Worm (Caenorhabditis elegans) whole organism, young adult: ENCODE results near the gene Y38C1AA.19.

ENCODE experiments used
- B0261.1 ChIP-seq: sonication (generic microtip); optimal IDR thresholded peaks from 2 replicates; lab custom pipeline; 2016; ENCODE audit warnings: mild to moderate bottlenecking, missing genetic modification characterization, moderate library complexity, missing compliant biosample characterization
- F23B12.7 ChIP-seq: sonication (generic microtip); optimal IDR thresholded peaks from 2 replicates; lab custom pipeline; 2017; ENCODE audit warnings: missing genetic modification characterization, mild to moderate bottlenecking, missing compliant biosample characterization, antibody characterized with exemption, moderate library complexity; ENCODE audit not compliant: insufficient read depth
- F33H1.4 ChIP-seq: fragments of 200-800 bp; sonication (Bioruptor generic); IDR thresholded peaks from 2 replicates; pipeline ENCODE4 v1.3.6; 2022; ENCODE audit warnings: missing genetic modification reagents, missing genetic modification characterization, missing compliant biosample characterization
- F52B5.7 ChIP-seq: sonication (generic microtip); optimal IDR thresholded peaks from 2 replicates; lab custom pipeline; 2016; ENCODE audit warnings: mild to moderate bottlenecking, missing genetic modification characterization, missing compliant biosample characterization
- F57C9.4 ChIP-seq: sonication (generic microtip); optimal IDR thresholded peaks from 2 replicates; lab custom pipeline; 2017; ENCODE audit warnings: mild to moderate bottlenecking, missing genetic modification characterization, missing compliant biosample characterization
- T26A5.8 ChIP-seq: sonication (generic microtip); optimal IDR thresholded peaks from 2 replicates; lab custom pipeline; 2016; ENCODE audit warnings: missing genetic modification characterization, missing compliant biosample characterization
- Y53F4B.3 ChIP-seq: fragments of 200-800 bp; sonication (Bioruptor generic); IDR thresholded peaks from 2 replicates; pipeline ENCODE4 v1.3.6; 2022; ENCODE audit warnings: missing genetic modification reagents, missing genetic modification characterization, missing compliant biosample characterization
- Y53G8AR.9 ChIP-seq: fragments of 200-800 bp; sonication (Bioruptor generic); conservative IDR thresholded peaks from 2 replicates; pipeline ENCODE4 v1.3.6; 2022; ENCODE audit warnings: missing genetic modification reagents, missing genetic modification characterization, missing compliant biosample characterization
- Y56A3A.18 ChIP-seq: fragments of 200-800 bp; sonication (Bioruptor generic); IDR thresholded peaks from 2 replicates; pipeline ENCODE4 v1.3.6; 2022; ENCODE audit warnings: missing genetic modification reagents, missing genetic modification characterization, missing compliant biosample characterization
- aptf-2 ChIP-seq: fragments of 200-800 bp; sonication (Bioruptor generic); conservative IDR thresholded peaks from 2 replicates; pipeline ENCODE4 v1.3.6; 2022; ENCODE audit warnings: missing genetic modification reagents, missing genetic modification characterization, missing compliant biosample characterization
- attf-6 ChIP-seq: fragments of 200-800 bp; sonication (Bioruptor generic); IDR thresholded peaks from 2 replicates; pipeline ENCODE4 v1.3.6; 2022; ENCODE audit warnings: missing genetic modification reagents, missing genetic modification characterization, missing compliant biosample characterization
- bed-2 ChIP-seq: fragments of 200-800 bp; sonication (Bioruptor generic); IDR thresholded peaks from 2 replicates; pipeline ENCODE4 v1.3.6; 2022; ENCODE audit warnings: missing genetic modification reagents, missing genetic modification characterization, missing compliant biosample characterization
- cebp-1 ChIP-seq, 2 experiments: fragments of 200-800 bp in 1 of 2; sonication (Bioruptor generic) in 1 of 2; sonication (generic microtip) in 1 of 2; IDR thresholded peaks in 1 of 2; optimal IDR thresholded peaks in 1 of 2; 2 replicates each; pipeline versions ENCODE4 v1.3.6 to Lab custom; 2017 to 2022; ENCODE audit warnings: missing compliant biosample characterization in 2 of 2, missing genetic modification characterization in 2 of 2, mild to moderate bottlenecking in 1 of 2, missing genetic modification reagents in 1 of 2, moderate library complexity in 1 of 2
- ceh-40 ChIP-seq: fragments of 200-800 bp; sonication (Bioruptor generic); IDR thresholded peaks from 2 replicates; pipeline ENCODE4 v1.3.6; 2022; ENCODE audit warnings: missing genetic modification characterization, missing compliant biosample characterization
- ceh-58 ChIP-seq: fragments of 200-800 bp; sonication (Bioruptor generic); IDR thresholded peaks from 2 replicates; pipeline ENCODE4 v1.3.6; 2022; ENCODE audit warnings: missing genetic modification characterization, missing compliant biosample characterization
- ceh-91 ChIP-seq: fragments of 200-800 bp; sonication (Bioruptor generic); IDR thresholded peaks from 2 replicates; pipeline ENCODE4 v1.3.6; 2022; ENCODE audit warnings: missing genetic modification reagents, missing genetic modification characterization, missing compliant biosample characterization
- die-1 ChIP-seq: sonication (generic microtip); optimal IDR thresholded peaks from 2 replicates; lab custom pipeline; 2016; ENCODE audit warnings: missing genotype, mild to moderate bottlenecking, missing genetic modification characterization, missing compliant biosample characterization
- dpl-1 ChIP-seq: fragments of 150-350 bp; optimal IDR thresholded peaks from 2 replicates; lab custom pipeline; 2014; ENCODE audit warnings: missing biosample characterization, missing genetic modification reagents, missing genetic modification characterization
- egl-44 ChIP-seq: fragments of 200-800 bp; sonication (Bioruptor generic); IDR thresholded peaks from 2 replicates; pipeline ENCODE4 v1.3.6; 2022; ENCODE audit warnings: missing genetic modification reagents, missing genetic modification characterization, missing compliant biosample characterization
- ekl-4 ChIP-seq: fragments of 200-800 bp; sonication (Bioruptor generic); IDR thresholded peaks from 2 replicates; pipeline ENCODE4 v1.3.6; 2022; ENCODE audit warnings: missing genetic modification reagents, missing genetic modification characterization, missing compliant biosample characterization
- gei-17 ChIP-seq: fragments of 200-800 bp; sonication (Bioruptor generic); optimal IDR thresholded peaks from 2 replicates; lab custom pipeline; 2018; ENCODE audit warnings: mild to moderate bottlenecking, missing genetic modification characterization, missing compliant biosample characterization
- hmg-1.2 ChIP-seq: fragments of 200-800 bp; sonication (Bioruptor generic); IDR thresholded peaks from 2 replicates; pipeline ENCODE4 v1.3.6; 2022; ENCODE audit warnings: missing genetic modification reagents, missing genetic modification characterization, missing compliant biosample characterization
- lin-35 ChIP-seq, 3 experiments: fragments of 150-350 bp in 2 of 3; sonication (generic microtip) in 1 of 3; optimal IDR thresholded peaks; 2 replicates each; lab custom pipeline; 2014 to 2018; ENCODE audit warnings: missing biosample characterization in 3 of 3, missing genetic modification characterization in 3 of 3, missing genetic modification reagents in 3 of 3
- lin-54 ChIP-seq: fragments of 200-800 bp; sonication (Bioruptor generic); optimal IDR thresholded peaks from 2 replicates; lab custom pipeline; 2018; ENCODE audit warnings: mild to moderate bottlenecking, missing genetic modification characterization, missing compliant biosample characterization
- lsl-1 ChIP-seq: fragments of 200-800 bp; sonication (Bioruptor generic); optimal IDR thresholded peaks from 2 replicates; lab custom pipeline; 2018; ENCODE audit warnings: mild to moderate bottlenecking, missing genetic modification characterization, moderate library complexity, missing compliant biosample characterization
- madf-3 ChIP-seq: fragments of 200-800 bp; sonication (Bioruptor generic); IDR thresholded peaks from 2 replicates; pipeline ENCODE4 v1.3.6; 2022; ENCODE audit warnings: missing genetic modification reagents, missing genetic modification characterization, missing compliant biosample characterization
- madf-6 ChIP-seq: fragments of 200-800 bp; sonication (Bioruptor generic); IDR thresholded peaks from 2 replicates; pipeline ENCODE4 v1.3.6; 2022; ENCODE audit warnings: missing genetic modification reagents, missing genetic modification characterization, missing compliant biosample characterization
- madf-8 ChIP-seq: fragments of 200-800 bp; sonication (Bioruptor generic); conservative IDR thresholded peaks from 2 replicates; pipeline ENCODE4 v1.3.6; 2022; ENCODE audit warnings: missing genetic modification reagents, missing genetic modification characterization, missing compliant biosample characterization
- mes-4 ChIP-seq: sonication (generic microtip); optimal IDR thresholded peaks from 2 replicates; lab custom pipeline; 2016; ENCODE audit warnings: missing genotype, missing genetic modification characterization, missing compliant biosample characterization
- nfyb-1 ChIP-seq: fragments of 200-800 bp; sonication (Bioruptor generic); IDR thresholded peaks from 2 replicates; pipeline ENCODE4 v1.3.6; 2022; ENCODE audit warnings: missing genetic modification reagents, missing genetic modification characterization, missing compliant biosample characterization
- nhr-80 ChIP-seq: sonication (generic microtip); optimal IDR thresholded peaks from 2 replicates; lab custom pipeline; 2016; ENCODE audit warnings: missing genetic modification characterization, missing compliant biosample characterization
- nhr-90 ChIP-seq: sonication (generic microtip); optimal IDR thresholded peaks from 2 replicates; lab custom pipeline; 2016; ENCODE audit warnings: missing genotype, mild to moderate bottlenecking, missing genetic modification characterization, missing compliant biosample characterization
- sdz-38 ChIP-seq: sonication (generic microtip); optimal IDR thresholded peaks from 2 replicates; lab custom pipeline; 2016; ENCODE audit warnings: missing genotype, missing genetic modification characterization, missing compliant biosample characterization
- sea-2 ChIP-seq: fragments of 200-800 bp; sonication (Bioruptor generic); IDR thresholded peaks from 2 replicates; pipeline ENCODE4 v1.3.6; 2022; ENCODE audit warnings: missing genetic modification characterization, missing compliant biosample characterization
- snpc-3.4 ChIP-seq: sonication (generic microtip); optimal IDR thresholded peaks from 2 replicates; lab custom pipeline; 2017; ENCODE audit warnings: missing genetic modification characterization, mild to moderate bottlenecking, missing compliant biosample characterization, antibody characterized with exemption, moderate library complexity, missing genotype, missing genetic modification reagents
- sptf-2 ChIP-seq: fragments of 200-800 bp; sonication (Bioruptor generic); optimal IDR thresholded peaks from 2 replicates; lab custom pipeline; 2018; ENCODE audit warnings: mild to moderate bottlenecking, missing genetic modification characterization, missing compliant biosample characterization
- unc-130 ChIP-seq: sonication (generic microtip); optimal IDR thresholded peaks from 2 replicates; lab custom pipeline; 2016; ENCODE audit warnings: missing genetic modification reagents, missing genetic modification characterization, missing compliant biosample characterization
- unc-62 ChIP-seq: fragments of 150-350 bp; optimal IDR thresholded peaks from 2 replicates; lab custom pipeline; 2014; ENCODE audit warnings: missing biosample characterization, missing genetic modification reagents, missing genetic modification characterization
- xnd-1 ChIP-seq: sonication (generic microtip); optimal IDR thresholded peaks from 2 replicates; lab custom pipeline; 2016; ENCODE audit warnings: missing genotype, missing genetic modification reagents, missing genetic modification characterization, missing compliant biosample characterization
- ztf-28 ChIP-seq: fragments of 200-800 bp; sonication (Bioruptor generic); IDR thresholded peaks from 2 replicates; pipeline ENCODE4 v1.3.6; 2022; ENCODE audit warnings: missing genetic modification reagents, missing genetic modification characterization, missing compliant biosample characterization

The Y38C1AA.19 gene

DNA sequence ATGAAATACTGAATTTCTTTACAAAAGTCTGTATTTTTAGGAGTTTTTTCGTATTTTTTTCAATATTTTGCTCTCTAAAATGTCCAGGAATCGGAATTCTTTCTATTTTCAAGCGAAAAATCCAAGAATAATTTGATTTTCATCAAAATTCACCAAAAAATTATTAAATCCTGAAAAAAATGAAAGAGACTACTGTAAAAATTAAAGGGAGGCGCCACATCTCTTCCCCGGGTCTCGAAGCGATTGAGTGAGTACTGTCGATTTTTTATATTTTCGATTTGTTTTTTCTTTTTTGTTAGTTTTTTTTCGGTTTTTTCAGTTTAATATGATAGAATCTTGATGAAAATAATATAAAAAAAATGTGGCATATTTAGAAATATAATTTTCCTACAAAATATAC is 23.6 kb downstream of the Y38C1AA.19 start:
- peak; percentile 81 for TF ChIP-seq lsl-1 (GFP tag; lab: Kevin White, UChicago)
- no peak for TF ChIP-seq aptf-2 (GFP tag; lab: Robert Waterston, UW)
- no peak for TF ChIP-seq ztf-28 (GFP tag; lab: Robert Waterston, UW)
- no peak for TF ChIP-seq gei-17
- no peak for TF ChIP-seq ekl-4 (GFP tag; lab: Robert Waterston, UW)
- TF ChIP-seq F57C9.4 (tag; lab: Kevin White, UChicago): no peak
- TF ChIP-seq bed-2 (GFP tag; lab: Robert Waterston, UW): no peak
- TF ChIP-seq madf-6 (GFP tag; lab: Robert Waterston, UW): peak; percentile 51
- no peak for TF ChIP-seq sptf-2
- peak; percentile 79 for TF ChIP-seq F33H1.4 (GFP tag; lab: Robert Waterston, UW)
- no peak for TF ChIP-seq ceh-91 (GFP tag; lab: Robert Waterston, UW)
- TF ChIP-seq xnd-1 (tag; lab: Kevin White, UChicago): peak; percentile 55
- TF ChIP-seq, all 124 proteins: peak for 4

DNA sequence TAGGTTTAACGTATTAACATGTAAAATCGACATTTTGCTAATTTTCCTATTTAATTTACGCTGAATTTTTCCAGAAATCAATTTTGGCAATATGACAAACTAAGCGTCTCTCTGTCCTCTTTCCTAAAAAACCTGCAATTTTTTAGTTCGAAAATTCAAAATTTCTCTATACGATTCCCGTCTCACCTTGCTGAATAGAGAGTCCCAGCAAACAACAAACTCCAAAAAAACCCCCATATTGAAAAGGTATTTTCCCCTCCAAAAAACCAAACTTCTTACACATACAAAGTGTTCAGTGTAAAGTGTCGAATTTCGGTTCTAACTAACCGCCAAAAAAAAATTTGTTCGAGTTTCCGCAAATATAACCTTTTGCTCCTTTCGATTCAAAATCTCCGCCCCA is 24.2 kb downstream of the Y38C1AA.19 start, which contains the start of gene pnc-1:
TSS of gene pnc-1 (plus strand) at position 301 of the 400 bp plus-strand sequence.
- 0 out of 2 replicates have a peak, but pooled peaks have one; percentile 24 for TF ChIP-seq Y56A3A.18 (GFP tag; lab: Robert Waterston, UW)
- no peak for TF ChIP-seq F57C9.4 (tag; lab: Kevin White, UChicago)
- no peak for TF ChIP-seq egl-44 (GFP tag; lab: Robert Waterston, UW)

- TF ChIP-seq hmg-1.2 (peak; percentile 26; the same call in 1 of the 2 replicates), ceh-58 (GFP tag; lab: Robert Waterston, UW) (no peak), lin-35 (GFP tag; optimal IDR thresholded peaks at IDR 0.05; lab: Kevin White, UChicago) (no peak), T26A5.8 (no peak), nhr-90 (tag; lab: Kevin White, UChicago) (no peak), Y53G8AR.9 (GFP tag; lab: Robert Waterston, UW) (no peak), snpc-3.4 (no peak)
These were observed 26.1 kb downstream of the Y38C1AA.19 start for ce11 chrIV:186110-186509.

ce11 chrIV:187336-187735 is 27.4 kb downstream of the Y38C1AA.19 start:
- TF ChIP-seq ceh-40: 0 out of 2 replicates have a peak, but pooled peaks have one; percentile 9
- 0 out of 2 replicates have a peak, but pooled peaks have one; percentile 55 for TF ChIP-seq cebp-1 (GFP tag; IDR thresholded peaks at IDR 0.05; lab: Robert Waterston, UW)
- peak; percentile 37 for TF ChIP-seq cebp-1 (tag; optimal IDR thresholded peaks at IDR 0.05; lab: Kevin White, UChicago)
- no peak for TF ChIP-seq mes-4 (tag; lab: Kevin White, UChicago)
- TF ChIP-seq nhr-80 (tag; lab: Kevin White, UChicago): peak; percentile 76

- TF ChIP-seq unc-62 (GFP tag; lab: Kevin White, UChicago) (no peak), nhr-80 (tag; lab: Kevin White, UChicago) (peak; percentile 73)
These were observed 29.1 kb downstream of the Y38C1AA.19 start for ce11 chrIV:189087-189486.

ce11 chrIV:192046-192445 is 32.1 kb downstream of the Y38C1AA.19 start, which contains the start of gene Y38C1AA.12:
TSS of gene Y38C1AA.12 (plus strand) at chrIV:192256.
- TF ChIP-seq unc-130 (GFP tag; lab: Kevin White, UChicago) (peak; percentile 89), Y53G8AR.9 (GFP tag; lab: Robert Waterston, UW) (peak; percentile 46; the same call in 1 of the 2 replicates), lin-54 (GFP tag; lab: Kevin White, UChicago) (peak; percentile 65), madf-8 (GFP tag; lab: Robert Waterston, UW) (no peak), lsl-1 (GFP tag; lab: Kevin White, UChicago) (peak; percentile 47), egl-44 (GFP tag; lab: Robert Waterston, UW) (no peak), F52B5.7 (no peak), F23B12.7 (tag; lab: Kevin White, UChicago) (peak; percentile 41), hmg-1.2 (no peak), sea-2 (GFP tag; lab: Robert Waterston, UW) (no peak), attf-6 (GFP tag; lab: Robert Waterston, UW) (no peak), die-1 (no peak), Y53F4B.3 (GFP tag; lab: Robert Waterston, UW) (no peak), sdz-38 (tag; lab: Kevin White, UChicago) (no peak), nfyb-1 (GFP tag; lab: Robert Waterston, UW) (no peak), B0261.1 (tag; lab: Kevin White, UChicago) (peak; percentile 3), dpl-1 (GFP tag; lab: Kevin White, UChicago) (peak; percentile 15), madf-3 (GFP tag; lab: Robert Waterston, UW) (peak; percentile 87)
